Worm (Caenorhabditis elegans): ENCODE results near the gene C08E8.11.

Gene C08E8.11

DNA sequence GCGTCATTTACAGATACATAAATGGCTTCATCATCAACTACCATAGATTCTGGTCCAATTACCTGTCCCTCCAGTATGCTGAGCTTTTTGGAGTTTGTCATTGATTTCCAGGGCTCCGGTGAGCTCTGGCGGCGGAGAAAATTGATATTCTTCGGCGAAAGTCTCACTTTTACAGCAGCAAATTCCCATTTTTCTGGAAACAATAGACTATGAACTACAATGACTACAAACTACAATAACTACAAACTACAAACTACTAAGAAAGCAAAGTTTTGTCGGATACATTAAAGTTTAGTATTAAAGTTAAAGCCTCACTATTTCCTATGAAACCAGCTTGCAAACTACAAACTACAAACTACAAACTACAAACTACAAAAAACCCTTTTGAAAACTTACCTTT is 4.9 kb downstream of the C08E8.11 start, which contains the start of gene C08E8.2:
C08E8.2 (minus strand) TSS at position 101 of the 400 bp plus-strand sequence.
- TF ChIP-seq saeg-2 (GFP tag; IDR thresholded peaks at IDR 0.05): no peak
- TF ChIP-seq ztf-11 (tag; optimal IDR thresholded peaks at IDR 0.05): no peak
- no peak for TF ChIP-seq lin-13 (GFP tag; optimal IDR thresholded peaks at IDR 0.05)
- no peak for TF ChIP-seq attf-4 (tag; optimal IDR thresholded peaks at IDR 0.05)
- no peak for TF ChIP-seq vab-7 (GFP tag; IDR thresholded peaks at IDR 0.05)
- no peak for TF ChIP-seq lin-1 (GFP tag; IDR thresholded peaks at IDR 0.05)
- TF ChIP-seq mxl-2 (GFP tag; conservative IDR thresholded peaks at IDR 0.05): no peak
- no peak for TF ChIP-seq nhr-48 (tag; optimal IDR thresholded peaks at IDR 0.05)

DNA sequence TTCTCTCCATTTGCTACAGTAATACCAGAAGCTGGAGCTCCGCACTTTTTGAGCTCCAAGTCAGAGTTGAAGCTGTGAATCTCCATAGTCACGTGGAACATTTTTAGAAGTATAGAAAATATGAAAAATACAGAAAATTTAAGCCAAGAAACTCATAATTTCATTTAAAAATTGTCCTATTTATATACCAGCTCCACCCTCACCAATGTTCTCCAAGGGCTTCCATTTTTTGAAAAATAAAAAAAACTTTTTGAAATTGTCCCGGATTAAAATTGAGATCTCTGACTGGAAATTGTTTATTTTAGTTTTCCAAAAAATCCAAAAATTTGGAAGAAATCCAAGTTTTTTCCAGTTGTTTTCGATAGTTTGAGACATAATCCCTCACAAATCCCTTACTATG is 9.1 kb downstream of the C08E8.11 start, which contains the start of gene C08E8.5:
C08E8.5 (minus strand) TSS at position 101 of the 400 bp plus-strand sequence.
- TF ChIP-seq D1046.2 (GFP tag; IDR thresholded peaks at IDR 0.05) (no peak), aha-1 (tag) (peak; percentile 68)

- TF ChIP-seq mes-2 (tag; optimal IDR thresholded peaks at IDR 0.05; ENCODE audit: poor library complexity, severe bottlenecking): no peak
- no peak for TF ChIP-seq mxl-2 (GFP tag; conservative IDR thresholded peaks at IDR 0.05)
- TF ChIP-seq nhr-102 (tag; optimal IDR thresholded peaks at IDR 0.05): no peak
- TF ChIP-seq Y48G9A.11 (GFP tag; IDR thresholded peaks at IDR 0.05): no peak
- TF ChIP-seq dmd-9 (GFP tag; IDR thresholded peaks at IDR 0.05): no peak
- TF ChIP-seq daf-19 (GFP tag; conservative IDR thresholded peaks at IDR 0.05): no peak
- no peak for TF ChIP-seq mdl-1 (tag; optimal IDR thresholded peaks at IDR 0.05)
- no peak for TF ChIP-seq ztf-7 (tag; optimal IDR thresholded peaks at IDR 0.05)
Measured at ce11 chrV:18362402-18362801, 11.6 kb downstream of the C08E8.11 start, which contains the start of gene C08E8.1. TSS of gene C08E8.1 (minus strand) at chrV:18362502.

DNA sequence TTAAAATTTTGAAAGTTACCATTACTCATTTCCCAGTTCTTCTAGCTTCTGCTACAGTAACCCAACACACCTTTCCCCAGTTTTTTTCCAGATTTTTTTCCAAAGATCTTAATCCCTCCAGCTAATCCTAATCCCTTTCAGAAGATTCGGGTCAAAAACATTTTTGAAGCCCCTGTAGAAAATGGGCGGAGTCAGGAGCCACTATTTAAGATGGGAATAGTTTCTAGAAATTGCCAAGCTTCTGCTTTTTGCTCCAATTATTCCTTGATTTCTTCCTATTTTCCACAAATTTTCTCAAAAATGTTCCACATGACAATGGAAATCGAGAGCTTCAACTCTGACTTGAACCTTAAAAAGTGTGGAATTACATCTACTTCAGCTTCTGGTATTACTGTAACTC is 13.7 kb downstream of the C08E8.11 start, which contains the start of gene C08E8.9:
C08E8.9 (plus strand) TSS at position 301 of the 400 bp plus-strand sequence.
- TF ChIP-seq set-16 (GFP tag; IDR thresholded peaks at IDR 0.05) (no peak), mes-2 (tag; optimal IDR thresholded peaks at IDR 0.05; ENCODE audit: poor library complexity, severe bottlenecking) (no peak), mxl-2 (GFP tag; conservative IDR thresholded peaks at IDR 0.05) (no peak), arid-1 (GFP tag; conservative IDR thresholded peaks at IDR 0.05) (no peak), ceh-62 (tag; optimal IDR thresholded peaks at IDR 0.05) (no peak), ZK546.5 (tag; optimal IDR thresholded peaks at IDR 0.05) (no peak)

- no peak for TF ChIP-seq vab-7 (GFP tag; IDR thresholded peaks at IDR 0.05)
Measured at ce11 chrV:18368322-18368721, 17.5 kb downstream of the C08E8.11 start, which contains the start of gene C08E8.6. TSS of gene C08E8.6 (minus strand) at chrV:18368422.

ce11 chrV:18371028-18371427 is 20.2 kb downstream of the C08E8.11 start:
- TF ChIP-seq snpc-4 (tag; optimal IDR thresholded peaks at IDR 0.05) (no peak), T26A8.4 (GFP tag; IDR thresholded peaks at IDR 0.05) (no peak), lin-38 (GFP tag; IDR thresholded peaks at IDR 0.05) (0 out of 2 replicates have a peak, but pooled peaks have one; percentile 6), mxl-2 (GFP tag; conservative IDR thresholded peaks at IDR 0.05) (no peak), lir-3 (tag; optimal IDR thresholded peaks at IDR 0.05) (no peak), lin-29 (GFP tag; IDR thresholded peaks at IDR 0.05) (no peak), nhr-48 (tag; optimal IDR thresholded peaks at IDR 0.05) (no peak), daf-16 (GFP tag; optimal IDR thresholded peaks at IDR 0.05) (no peak), daf-16 (tag; optimal IDR thresholded peaks at IDR 0.05) (peak; percentile 35), saeg-2 (GFP tag; IDR thresholded peaks at IDR 0.05) (no peak), nhr-42 (GFP tag; IDR thresholded peaks at IDR 0.05) (no peak)

DNA sequence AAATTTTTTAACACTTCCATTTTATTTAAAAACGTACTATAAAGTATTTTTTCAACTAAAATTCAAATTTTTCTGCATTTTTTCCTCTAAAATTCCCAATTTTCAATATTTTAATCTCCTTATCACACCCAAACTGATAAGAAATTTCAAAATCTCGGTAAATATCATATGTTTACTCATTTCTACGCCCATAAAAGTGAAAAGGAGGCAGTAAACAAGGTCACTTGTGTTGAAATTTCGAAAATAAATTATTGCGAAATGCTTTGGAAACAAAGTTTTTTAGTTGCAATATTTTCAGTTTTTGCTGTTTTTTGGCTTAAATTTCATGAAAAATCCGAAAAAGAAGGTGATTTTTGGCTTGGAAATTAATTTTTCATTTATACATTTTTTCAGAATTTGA is 20.8 kb downstream of the C08E8.11 start, which contains the start of gene C08E8.4:
C08E8.4 (plus strand) TSS at position 268 of the 400 bp plus-strand sequence.
- no peak for TF ChIP-seq duxl-1 (tag; optimal IDR thresholded peaks at IDR 0.05; ENCODE audit: poor library complexity)
- TF ChIP-seq nhr-77 (tag; optimal IDR thresholded peaks at IDR 0.05): peak; percentile 6
- no peak for TF ChIP-seq lin-39 (tag; optimal IDR thresholded peaks at IDR 0.05)
- peak; percentile 61 for TF ChIP-seq pqm-1 (tag; optimal IDR thresholded peaks at IDR 0.05)
- no peak for TF ChIP-seq daf-16 (GFP tag; optimal IDR thresholded peaks at IDR 0.05)
- TF ChIP-seq daf-16 (tag; optimal IDR thresholded peaks at IDR 0.05): peak; percentile 100
- TF ChIP-seq dve-1 (tag; optimal IDR thresholded peaks at IDR 0.05; ENCODE audit: insufficient read depth): peak; percentile 72
- peak; percentile 10 for TF ChIP-seq mep-1 (tag; optimal IDR thresholded peaks at IDR 0.05)
- peak; percentile 29 for TF ChIP-seq nhr-28 (tag; optimal IDR thresholded peaks at IDR 0.05)
- TF ChIP-seq hlh-30 (tag; optimal IDR thresholded peaks at IDR 0.05; ENCODE audit: insufficient read depth): peak; percentile 35
- TF ChIP-seq nhr-48 (tag; optimal IDR thresholded peaks at IDR 0.05): no peak
- TF ChIP-seq mxl-3 (GFP tag; optimal IDR thresholded peaks at IDR 0.05): no peak
- peak; percentile 64; the same call in 1 of the 2 replicates for TF ChIP-seq php-3 (GFP tag; IDR thresholded peaks at IDR 0.05)
